Fruit fly (Drosophila melanogaster) whole organism, pupa: ENCODE measurements around the gene CG42820.

Source experiments
- CG10348 ChIP-seq: fragments of 200-800 bp; sonication (Bioruptor generic); IDR thresholded peaks from 2 replicates; pipeline ENCODE4 v1.3.6; 2022; ENCODE audit warnings: missing biosample characterization, missing genetic modification characterization
- CG12605 ChIP-seq: fragments of 200-800 bp; sonication (Bioruptor generic); IDR thresholded peaks from 2 replicates; pipeline ENCODE4 v1.3.6; 2022; ENCODE audit warnings: missing biosample characterization, missing genetic modification characterization
- CG13204 ChIP-seq: fragments of 200-800 bp; sonication (Bioruptor generic); optimal IDR thresholded peaks from 2 replicates; lab custom pipeline; 2018; ENCODE audit warnings: missing biosample characterization, mild to moderate bottlenecking, missing genetic modification characterization, moderate library complexity
- CG14655 ChIP-seq: fragments of 200-800 bp; sonication (Bioruptor generic); optimal IDR thresholded peaks from 3 replicates; lab custom pipeline; 2017; ENCODE audit warnings: mild to moderate bottlenecking, missing biosample characterization, missing genetic modification reagents, missing genetic modification characterization
- CG15710 ChIP-seq: fragments of 200-800 bp; sonication (Bioruptor generic); optimal IDR thresholded peaks from 2 replicates; lab custom pipeline; 2018; ENCODE audit warnings: missing biosample characterization, mild to moderate bottlenecking, missing genetic modification characterization, moderate library complexity
- CG17806 ChIP-seq: fragments of 200-800 bp; sonication (Bioruptor generic); optimal IDR thresholded peaks from 2 replicates; lab custom pipeline; 2018; ENCODE audit warnings: missing biosample characterization, mild to moderate bottlenecking, missing genetic modification characterization, moderate library complexity
- CG32121 ChIP-seq: fragments of 200-800 bp; sonication (Bioruptor generic); IDR thresholded peaks from 2 replicates; pipeline ENCODE4 v1.3.6; 2022; ENCODE audit warnings: missing biosample characterization, missing genetic modification characterization
- CG8159 ChIP-seq: fragments of 200-800 bp; sonication (Bioruptor generic); optimal IDR thresholded peaks from 3 replicates; lab custom pipeline; 2018; ENCODE audit warnings: missing biosample characterization, mild to moderate bottlenecking, missing genetic modification characterization, moderate library complexity
- CG9948 ChIP-seq: fragments of 200-800 bp; sonication (Bioruptor generic); optimal IDR thresholded peaks from 2 replicates; lab custom pipeline; 2018; ENCODE audit warnings: missing biosample characterization, mild to moderate bottlenecking, missing genetic modification characterization, moderate library complexity
- Ets98B ChIP-seq: fragments of 200-800 bp; sonication (Bioruptor generic); IDR thresholded peaks from 2 replicates; pipeline ENCODE4 v1.3.6; 2022; ENCODE audit warnings: missing biosample characterization, missing genetic modification characterization

- TF ChIP-seq CG17806, result no peak
- no peak for TF ChIP-seq CG15710
- no peak for TF ChIP-seq CG10348 (GFP tag; lab: Robert Waterston, UW)
- TF ChIP-seq CG32121 (GFP tag; lab: Robert Waterston, UW), result no peak
- no peak for TF ChIP-seq Ets98B (GFP tag; lab: Robert Waterston, UW)
- no peak for TF ChIP-seq CG8159 (tag; lab: Kevin White, UChicago)
- TF ChIP-seq CG14655, result no peak
- TF ChIP-seq CG13204, result no peak
- no peak for TF ChIP-seq CG12605 (GFP tag; lab: Robert Waterston, UW)
- TF ChIP-seq CG9948 (tag; lab: Kevin White, UChicago), result no peak
Measured at dm6 chr2L:8346260-8346659, 45.9 kb downstream of the CG42820 start, which contains the start of gene CG7778.
